Worm (Caenorhabditis elegans) whole organism, young adult: Measurements from ENCODE around the gene C47D12.4.
A peak's percentile ranks its signal among the peaks of the same experiment; 100 is the strongest.

Experiments used
- B0019.2 ChIP-seq: fragments of 200-800 bp; sonication (Bioruptor generic); conservative IDR thresholded peaks from 2 replicates; pipeline ENCODE4 v1.3.6; 2022; ENCODE audit warnings: missing genetic modification reagents, missing genetic modification characterization, missing compliant biosample characterization
- B0261.1 ChIP-seq: sonication (generic microtip); optimal IDR thresholded peaks from 2 replicates; lab custom pipeline; 2016; ENCODE audit warnings: mild to moderate bottlenecking, missing genetic modification characterization, moderate library complexity, missing compliant biosample characterization
- B0336.3 ChIP-seq: fragments of 200-800 bp; sonication (Bioruptor generic); IDR thresholded peaks from 2 replicates; pipeline ENCODE4 v1.3.6; 2022; ENCODE audit warnings: missing genetic modification characterization, missing compliant biosample characterization
- C17E4.6 ChIP-seq: fragments of 200-800 bp; sonication (Bioruptor generic); IDR thresholded peaks from 2 replicates; pipeline ENCODE4 v1.3.6; 2022; ENCODE audit warnings: missing genetic modification reagents, missing genetic modification characterization, missing compliant biosample characterization
- D2030.7 ChIP-seq: fragments of 200-800 bp; sonication (Bioruptor generic); IDR thresholded peaks from 2 replicates; pipeline ENCODE4 v1.3.6; 2022; ENCODE audit warnings: missing genetic modification reagents, missing genetic modification characterization, missing compliant biosample characterization
- F23B12.7 ChIP-seq: sonication (generic microtip); optimal IDR thresholded peaks from 2 replicates; lab custom pipeline; 2017; ENCODE audit warnings: missing genetic modification characterization, mild to moderate bottlenecking, missing compliant biosample characterization, antibody characterized with exemption, moderate library complexity; ENCODE audit not compliant: insufficient read depth
- F33H1.4 ChIP-seq: fragments of 200-800 bp; sonication (Bioruptor generic); IDR thresholded peaks from 2 replicates; pipeline ENCODE4 v1.3.6; 2022; ENCODE audit warnings: missing genetic modification reagents, missing genetic modification characterization, missing compliant biosample characterization
- K11D2.4 ChIP-seq: fragments of 200-800 bp; sonication (Bioruptor generic); IDR thresholded peaks from 2 replicates; pipeline ENCODE4 v1.3.6; 2022; ENCODE audit warnings: missing genetic modification reagents, missing genetic modification characterization, missing compliant biosample characterization
- Y53F4B.3 ChIP-seq: fragments of 200-800 bp; sonication (Bioruptor generic); IDR thresholded peaks from 2 replicates; pipeline ENCODE4 v1.3.6; 2022; ENCODE audit warnings: missing genetic modification reagents, missing genetic modification characterization, missing compliant biosample characterization
- Y53G8AR.9 ChIP-seq: fragments of 200-800 bp; sonication (Bioruptor generic); conservative IDR thresholded peaks from 2 replicates; pipeline ENCODE4 v1.3.6; 2022; ENCODE audit warnings: missing genetic modification reagents, missing genetic modification characterization, missing compliant biosample characterization
- Y67H2A.10 ChIP-seq: fragments of 200-800 bp; sonication (Bioruptor generic); conservative IDR thresholded peaks from 2 replicates; pipeline ENCODE4 v1.3.6; 2022; ENCODE audit warnings: missing genetic modification reagents, missing genetic modification characterization, missing compliant biosample characterization
- Y79H2A.3 ChIP-seq: fragments of 200-800 bp; sonication (Bioruptor generic); conservative IDR thresholded peaks from 2 replicates; pipeline ENCODE4 v1.3.6; 2022; ENCODE audit warnings: missing genetic modification reagents, missing genetic modification characterization, missing compliant biosample characterization
- akir-1 ChIP-seq: fragments of 200-800 bp; sonication (Bioruptor generic); optimal IDR thresholded peaks from 2 replicates; lab custom pipeline; 2018; ENCODE audit warnings: mild to moderate bottlenecking, missing genetic modification characterization, moderate library complexity, missing compliant biosample characterization
- aptf-2 ChIP-seq: fragments of 200-800 bp; sonication (Bioruptor generic); conservative IDR thresholded peaks from 2 replicates; pipeline ENCODE4 v1.3.6; 2022; ENCODE audit warnings: missing genetic modification reagents, missing genetic modification characterization, missing compliant biosample characterization
- attf-6 ChIP-seq: fragments of 200-800 bp; sonication (Bioruptor generic); IDR thresholded peaks from 2 replicates; pipeline ENCODE4 v1.3.6; 2022; ENCODE audit warnings: missing genetic modification reagents, missing genetic modification characterization, missing compliant biosample characterization
- ccch-3 ChIP-seq: fragments of 200-800 bp; sonication (Bioruptor generic); optimal IDR thresholded peaks from 2 replicates; lab custom pipeline; 2018; ENCODE audit warnings: mild to moderate bottlenecking, missing genetic modification characterization, missing compliant biosample characterization
- cebp-1 ChIP-seq, 2 experiments: fragments of 200-800 bp in 1 of 2; sonication (Bioruptor generic) in 1 of 2; sonication (generic microtip) in 1 of 2; IDR thresholded peaks in 1 of 2; optimal IDR thresholded peaks in 1 of 2; 2 replicates each; pipeline versions ENCODE4 v1.3.6 to Lab custom; 2017 to 2022; ENCODE audit warnings: missing compliant biosample characterization in 2 of 2, missing genetic modification characterization in 2 of 2, mild to moderate bottlenecking in 1 of 2, missing genetic modification reagents in 1 of 2, moderate library complexity in 1 of 2
- ceh-100 ChIP-seq: fragments of 200-800 bp; sonication (Bioruptor generic); IDR thresholded peaks from 2 replicates; pipeline ENCODE4 v1.3.6; 2022; ENCODE audit warnings: missing genetic modification reagents, missing genetic modification characterization, missing compliant biosample characterization
- ceh-27 ChIP-seq: fragments of 200-800 bp; sonication (Bioruptor generic); optimal IDR thresholded peaks from 2 replicates; lab custom pipeline; 2018; ENCODE audit warnings: mild to moderate bottlenecking, missing genetic modification characterization, moderate library complexity, missing compliant biosample characterization
- ceh-40 ChIP-seq: fragments of 200-800 bp; sonication (Bioruptor generic); IDR thresholded peaks from 2 replicates; pipeline ENCODE4 v1.3.6; 2022; ENCODE audit warnings: missing genetic modification characterization, missing compliant biosample characterization
- ceh-58 ChIP-seq: fragments of 200-800 bp; sonication (Bioruptor generic); IDR thresholded peaks from 2 replicates; pipeline ENCODE4 v1.3.6; 2022; ENCODE audit warnings: missing genetic modification characterization, missing compliant biosample characterization
- dpl-1 ChIP-seq: fragments of 150-350 bp; optimal IDR thresholded peaks from 2 replicates; lab custom pipeline; 2014; ENCODE audit warnings: missing biosample characterization, missing genetic modification reagents, missing genetic modification characterization
- efl-1 ChIP-seq: fragments of 150-350 bp; optimal IDR thresholded peaks from 2 replicates; lab custom pipeline; 2014; ENCODE audit warnings: missing biosample characterization, missing genetic modification reagents, missing genetic modification characterization
- egl-44 ChIP-seq: fragments of 200-800 bp; sonication (Bioruptor generic); IDR thresholded peaks from 2 replicates; pipeline ENCODE4 v1.3.6; 2022; ENCODE audit warnings: missing genetic modification reagents, missing genetic modification characterization, missing compliant biosample characterization
- gei-17 ChIP-seq: fragments of 200-800 bp; sonication (Bioruptor generic); optimal IDR thresholded peaks from 2 replicates; lab custom pipeline; 2018; ENCODE audit warnings: mild to moderate bottlenecking, missing genetic modification characterization, missing compliant biosample characterization
- him-1 ChIP-seq: sonication (generic microtip); optimal IDR thresholded peaks from 2 replicates; lab custom pipeline; 2016; ENCODE audit warnings: missing genotype, missing genetic modification reagents, missing genetic modification characterization, missing compliant biosample characterization
- lsl-1 ChIP-seq: fragments of 200-800 bp; sonication (Bioruptor generic); optimal IDR thresholded peaks from 2 replicates; lab custom pipeline; 2018; ENCODE audit warnings: mild to moderate bottlenecking, missing genetic modification characterization, moderate library complexity, missing compliant biosample characterization
- madf-10 ChIP-seq: sonication (generic microtip); optimal IDR thresholded peaks from 2 replicates; lab custom pipeline; 2016; ENCODE audit warnings: mild to moderate bottlenecking, missing genetic modification characterization, missing compliant biosample characterization
- madf-3 ChIP-seq: fragments of 200-800 bp; sonication (Bioruptor generic); IDR thresholded peaks from 2 replicates; pipeline ENCODE4 v1.3.6; 2022; ENCODE audit warnings: missing genetic modification reagents, missing genetic modification characterization, missing compliant biosample characterization
- madf-6 ChIP-seq: fragments of 200-800 bp; sonication (Bioruptor generic); IDR thresholded peaks from 2 replicates; pipeline ENCODE4 v1.3.6; 2022; ENCODE audit warnings: missing genetic modification reagents, missing genetic modification characterization, missing compliant biosample characterization
- madf-8 ChIP-seq: fragments of 200-800 bp; sonication (Bioruptor generic); conservative IDR thresholded peaks from 2 replicates; pipeline ENCODE4 v1.3.6; 2022; ENCODE audit warnings: missing genetic modification reagents, missing genetic modification characterization, missing compliant biosample characterization
- nfya-1 ChIP-seq: sonication (generic microtip); optimal IDR thresholded peaks from 2 replicates; lab custom pipeline; 2017; ENCODE audit warnings: antibody characterized with exemption, missing compliant biosample characterization, missing genetic modification characterization, borderline replicate concordance; ENCODE audit not compliant: insufficient read depth
- nfya-2 ChIP-seq: fragments of 200-800 bp; sonication (Bioruptor generic); IDR thresholded peaks from 2 replicates; pipeline ENCODE4 v1.3.6; 2022; ENCODE audit warnings: missing genetic modification reagents, missing genetic modification characterization, missing compliant biosample characterization
- nhr-80 ChIP-seq: sonication (generic microtip); optimal IDR thresholded peaks from 2 replicates; lab custom pipeline; 2016; ENCODE audit warnings: missing genetic modification characterization, missing compliant biosample characterization
- pbrm-1 ChIP-seq: fragments of 200-800 bp; sonication (Bioruptor generic); IDR thresholded peaks from 2 replicates; pipeline ENCODE4 v1.3.6; 2022; ENCODE audit warnings: missing genetic modification reagents, missing genetic modification characterization, missing compliant biosample characterization
- rec-8 ChIP-seq, 2 experiments: sonication (generic microtip); optimal IDR thresholded peaks; 2 replicates each; lab custom pipeline; 2016; ENCODE audit warnings: mild to moderate bottlenecking in 2 of 2, missing genetic modification characterization in 2 of 2, missing genetic modification reagents in 2 of 2, missing genotype in 2 of 2, missing biosample characterization in 1 of 2, missing compliant biosample characterization in 1 of 2, moderate library complexity in 1 of 2
- repo-1 ChIP-seq: sonication (generic microtip); optimal IDR thresholded peaks from 2 replicates; lab custom pipeline; 2017; ENCODE audit warnings: mild to moderate bottlenecking, missing genetic modification characterization, missing compliant biosample characterization
- snpc-1.3 ChIP-seq: sonication (generic microtip); optimal IDR thresholded peaks from 2 replicates; lab custom pipeline; 2017; ENCODE audit warnings: missing genetic modification characterization, mild to moderate bottlenecking, missing compliant biosample characterization, antibody characterized with exemption, moderate library complexity, missing genotype, missing genetic modification reagents; ENCODE audit not compliant: insufficient read depth
- snpc-4 ChIP-seq, 5 experiments: fragments of 150-350 bp in 1 of 5; sonication (generic microtip) in 4 of 5; optimal IDR thresholded peaks; 2 replicates each; lab custom pipeline; 2014 to 2018; ENCODE audit warnings: missing genetic modification characterization in 5 of 5, missing biosample characterization in 3 of 5, antibody characterized with exemption in 2 of 5, mild to moderate bottlenecking in 2 of 5, missing compliant biosample characterization in 2 of 5, missing genotype in 2 of 5, moderate library complexity in 2 of 5, missing genetic modification reagents in 1 of 5
- somi-1 ChIP-seq: fragments of 200-800 bp; sonication (Bioruptor generic); optimal IDR thresholded peaks from 2 replicates; lab custom pipeline; 2018; ENCODE audit warnings: mild to moderate bottlenecking, missing genetic modification characterization, missing compliant biosample characterization
- xnd-1 ChIP-seq: sonication (generic microtip); optimal IDR thresholded peaks from 2 replicates; lab custom pipeline; 2016; ENCODE audit warnings: missing genotype, missing genetic modification reagents, missing genetic modification characterization, missing compliant biosample characterization
- zim-3 ChIP-seq: sonication (generic microtip); optimal IDR thresholded peaks from 2 replicates; lab custom pipeline; 2017; ENCODE audit warnings: mild to moderate bottlenecking, missing genetic modification characterization, moderate library complexity, missing compliant biosample characterization
- ztf-22 ChIP-seq: fragments of 200-800 bp; sonication (Bioruptor generic); optimal IDR thresholded peaks from 2 replicates; lab custom pipeline; 2018; ENCODE audit warnings: mild to moderate bottlenecking, missing genetic modification characterization, moderate library complexity, missing compliant biosample characterization

C47D12.4 gene

ce11 chrII:11675877-11676473 lies 5.6 kb upstream of the C47D12.4 start, which contains the start of the genes trr-1 and C47D12.2 (continued):
- TF ChIP-seq nhr-80 (tag; lab: Kevin White, UChicago): peak; percentile 42
- TF ChIP-seq dpl-1 (GFP tag; lab: Kevin White, UChicago): peak; percentile 56
- no peak for TF ChIP-seq F23B12.7 (tag; lab: Kevin White, UChicago)
- no peak for TF ChIP-seq aptf-2 (GFP tag; lab: Robert Waterston, UW)
- TF ChIP-seq him-1: no peak
- no peak for TF ChIP-seq akir-1 (GFP tag; lab: Kevin White, UChicago)
- TF ChIP-seq madf-6 (GFP tag; lab: Robert Waterston, UW): peak; percentile 71
- TF ChIP-seq Y67H2A.10 (GFP tag; lab: Robert Waterston, UW): no peak
- no peak for TF ChIP-seq Y53F4B.3
- TF ChIP-seq nfya-1: no peak
- no peak for TF ChIP-seq K11D2.4
- no peak for TF ChIP-seq gei-17 (GFP tag; lab: Kevin White, UChicago)
- peak; percentile 43 for TF ChIP-seq efl-1 (GFP tag; lab: Kevin White, UChicago)
- no peak for TF ChIP-seq rec-8 (tag; optimal IDR thresholded peaks at IDR 0.05; lab: Kevin White, UChicago)
- no peak for TF ChIP-seq ztf-22 (GFP tag; lab: Kevin White, UChicago)
- TF ChIP-seq ccch-3 (GFP tag; lab: Kevin White, UChicago): no peak
- TF ChIP-seq ceh-27 (GFP tag; lab: Kevin White, UChicago): no peak
- no peak for TF ChIP-seq egl-44
- no peak for TF ChIP-seq somi-1
- no peak for TF ChIP-seq snpc-4 (GFP tag; optimal IDR thresholded peaks at IDR 0.05; lab: Kevin White, UChicago)
- TF ChIP-seq snpc-4 (tag; optimal IDR thresholded peaks at IDR 0.05; lab: Kevin White, UChicago): peak in 2 of 4 experiments; percentile 28 to 78
- TF ChIP-seq B0336.3 (GFP tag; lab: Robert Waterston, UW): 0 out of 2 replicates have a peak, but pooled peaks have one; percentile 18
- no peak for TF ChIP-seq ceh-100 (GFP tag; lab: Robert Waterston, UW)
- peak; percentile 50 for TF ChIP-seq F33H1.4 (GFP tag; lab: Robert Waterston, UW)
- TF ChIP-seq D2030.7 (GFP tag; lab: Robert Waterston, UW): peak; percentile 34; the same call in 1 of the 2 replicates
- TF ChIP-seq, all 124 proteins: peak for 23

DNA sequence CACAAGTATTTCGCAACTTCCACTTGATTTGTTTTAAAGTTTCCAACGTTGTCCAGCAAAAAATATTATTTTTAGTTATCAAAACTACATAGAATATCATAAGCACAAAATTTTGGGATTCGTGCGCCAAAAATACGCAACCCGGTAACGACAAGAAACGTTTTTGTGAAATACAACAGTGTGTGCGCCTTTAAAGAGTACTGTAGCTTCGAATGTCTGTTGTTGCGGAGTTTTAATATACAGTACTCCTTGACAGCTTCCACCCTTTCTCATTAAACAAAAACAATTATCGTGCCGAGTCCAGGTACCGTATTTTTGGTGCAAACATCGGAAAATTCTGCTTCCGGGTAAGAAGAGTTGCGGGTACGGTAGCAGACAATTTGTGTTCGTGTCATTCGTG lies 1.4 kb upstream of the C47D12.4 start:
- TF ChIP-seq pbrm-1 (GFP tag; lab: Robert Waterston, UW): no peak
- TF ChIP-seq C17E4.6 (GFP tag; lab: Robert Waterston, UW): no peak
- no peak for TF ChIP-seq madf-8
- no peak for TF ChIP-seq zim-3
- TF ChIP-seq snpc-1.3 (tag; lab: Kevin White, UChicago): no peak
- TF ChIP-seq madf-10 (tag; lab: Kevin White, UChicago): no peak
- peak; percentile 63; the same call in 1 of the 2 replicates for TF ChIP-seq B0019.2 (GFP tag; lab: Robert Waterston, UW)
- no peak for TF ChIP-seq ceh-58
- peak; percentile 91 for TF ChIP-seq lsl-1 (GFP tag; lab: Kevin White, UChicago)
- no peak for TF ChIP-seq ztf-22 (GFP tag; lab: Kevin White, UChicago)
- TF ChIP-seq cebp-1 (GFP tag; IDR thresholded peaks at IDR 0.05; lab: Robert Waterston, UW): no peak
- peak; percentile 69 for TF ChIP-seq cebp-1 (tag; optimal IDR thresholded peaks at IDR 0.05; lab: Kevin White, UChicago)
- TF ChIP-seq nfya-2 (GFP tag; lab: Robert Waterston, UW): no peak
- no peak for TF ChIP-seq Y53G8AR.9 (GFP tag; lab: Robert Waterston, UW)
- no peak for TF ChIP-seq Y79H2A.3 (GFP tag; lab: Robert Waterston, UW)
- no peak for TF ChIP-seq nfya-1
- no peak for TF ChIP-seq F33H1.4 (GFP tag; lab: Robert Waterston, UW)
- no peak for TF ChIP-seq attf-6 (GFP tag; lab: Robert Waterston, UW)
- no peak for TF ChIP-seq madf-3 (GFP tag; lab: Robert Waterston, UW)
- no peak for TF ChIP-seq ceh-40 (GFP tag; lab: Robert Waterston, UW)
- no peak for TF ChIP-seq repo-1 (tag; lab: Kevin White, UChicago)
- peak; percentile 12 for TF ChIP-seq xnd-1 (tag; lab: Kevin White, UChicago)
- TF ChIP-seq B0261.1 (tag; lab: Kevin White, UChicago): no peak
- peak; percentile 42; the same call in 1 of the 2 replicates for TF ChIP-seq madf-6 (GFP tag; lab: Robert Waterston, UW)
- TF ChIP-seq dpl-1 (GFP tag; lab: Kevin White, UChicago): no peak
